Fruit fly (Drosophila melanogaster) whole organism, embryonic: Measurements from ENCODE around the gene mgr.
A peak's percentile ranks its signal among the peaks of the same experiment; 100 is the strongest.

Experiments used
- Atf-2 ChIP-seq: fragments of 200-800 bp; sonication (Bioruptor generic); optimal IDR thresholded peaks from 2 replicates; lab custom pipeline; 2016; ENCODE audit warnings: missing biosample characterization, missing genetic modification characterization
- Awh ChIP-seq: fragments of 200-800 bp; sonication (Bioruptor generic); IDR thresholded peaks from 2 replicates; pipeline ENCODE4, ENCODE4 v1.3.6; 2022; ENCODE audit warnings: missing biosample characterization, missing genetic modification characterization
- CG1024 ChIP-seq: fragments of 200-800 bp; sonication (Bioruptor generic); IDR thresholded peaks from 2 replicates; pipeline ENCODE4 v1.3.6; 2022; ENCODE audit warnings: missing biosample characterization, missing genetic modification characterization
- CG10431 ChIP-seq: fragments of 200-800 bp; sonication (Bioruptor generic); optimal IDR thresholded peaks from 3 replicates; lab custom pipeline; 2018; ENCODE audit warnings: missing biosample characterization, mild to moderate bottlenecking, missing genetic modification characterization
- CG11560 ChIP-seq: fragments of 200-800 bp; sonication (Bioruptor generic); IDR thresholded peaks from 3 replicates; pipeline ENCODE4 v1.3.6; 2022; ENCODE audit warnings: missing biosample characterization, missing genetic modification characterization
- CG11695 ChIP-seq: fragments of 200-800 bp; sonication (Bioruptor generic); IDR thresholded peaks from 3 replicates; pipeline ENCODE4 v1.3.6; 2022; ENCODE audit warnings: missing biosample characterization, missing genetic modification characterization
- CG12391 ChIP-seq: fragments of 200-800 bp; sonication (Bioruptor generic); optimal IDR thresholded peaks from 3 replicates; lab custom pipeline; 2018; ENCODE audit warnings: missing biosample characterization, mild to moderate bottlenecking, missing genetic modification characterization, moderate library complexity
- CG13296 ChIP-seq: fragments of 200-800 bp; sonication (Bioruptor generic); optimal IDR thresholded peaks from 3 replicates; lab custom pipeline; 2018; ENCODE audit warnings: missing biosample characterization, mild to moderate bottlenecking, missing genetic modification characterization
- CG15269 ChIP-seq: fragments of 200-800 bp; sonication (Bioruptor generic); optimal IDR thresholded peaks from 2 replicates; lab custom pipeline; 2018; ENCODE audit warnings: missing biosample characterization, mild to moderate bottlenecking, missing genetic modification characterization, moderate library complexity
- CG1529 ChIP-seq: fragments of 200-800 bp; sonication (Bioruptor generic); optimal IDR thresholded peaks from 3 replicates; lab custom pipeline; 2018; ENCODE audit warnings: missing biosample characterization, missing genetic modification characterization
- CG16815 ChIP-seq: fragments of 200-800 bp; sonication (Bioruptor generic); optimal IDR thresholded peaks from 3 replicates; lab custom pipeline; 2017; ENCODE audit warnings: missing biosample characterization, mild to moderate bottlenecking, missing genetic modification characterization
- CG17328 ChIP-seq: fragments of 200-800 bp; sonication (Bioruptor generic); IDR thresholded peaks from 2 replicates; pipeline ENCODE4 v1.3.6; 2022; ENCODE audit warnings: missing biosample characterization, missing genetic modification characterization
- CG18476 ChIP-seq: fragments of 200-800 bp; sonication (Bioruptor generic); optimal IDR thresholded peaks from 2 replicates; lab custom pipeline; 2016; ENCODE audit warnings: missing biosample characterization, mild to moderate bottlenecking, missing genetic modification characterization
- CG18619 ChIP-seq: fragments of 200-800 bp; sonication (Bioruptor generic); optimal IDR thresholded peaks from 3 replicates; lab custom pipeline; 2017; ENCODE audit warnings: missing biosample characterization, mild to moderate bottlenecking, missing genetic modification characterization
- CG2120 ChIP-seq: fragments of 200-800 bp; sonication (Bioruptor generic); optimal IDR thresholded peaks from 3 replicates; lab custom pipeline; 2016; ENCODE audit warnings: missing biosample characterization, missing genetic modification characterization
- CG2202 ChIP-seq: fragments of 200-800 bp; sonication (Bioruptor generic); optimal IDR thresholded peaks from 2 replicates; lab custom pipeline; 2018; ENCODE audit warnings: missing biosample characterization, mild to moderate bottlenecking, missing genetic modification characterization
- CG31441 ChIP-seq: fragments of 200-800 bp; sonication (Bioruptor generic); IDR thresholded peaks from 2 replicates; pipeline ENCODE4 v1.3.6; 2022; ENCODE audit warnings: missing biosample characterization, missing genetic modification characterization
- CG4707 ChIP-seq: fragments of 200-800 bp; sonication (Bioruptor generic); optimal IDR thresholded peaks from 2 replicates; lab custom pipeline; 2018; ENCODE audit warnings: missing biosample characterization, mild to moderate bottlenecking, missing genetic modification characterization, moderate library complexity
- CG4854 ChIP-seq: fragments of 200-800 bp; sonication (Bioruptor generic); optimal IDR thresholded peaks from 2 replicates; lab custom pipeline; 2016; ENCODE audit warnings: missing biosample characterization, missing genetic modification characterization, inconsistent platforms
- CG6654 ChIP-seq: fragments of 200-800 bp; sonication (Bioruptor generic); optimal IDR thresholded peaks from 2 replicates; lab custom pipeline; 2017; ENCODE audit warnings: missing biosample characterization, mild to moderate bottlenecking, missing genetic modification characterization
- CG7839 ChIP-seq: fragments of 200-800 bp; sonication (Bioruptor generic); optimal IDR thresholded peaks from 3 replicates; lab custom pipeline; 2018; ENCODE audit warnings: missing biosample characterization, mild to moderate bottlenecking, missing genetic modification characterization, moderate library complexity
- Chrac-16 ChIP-seq: fragments of 200-800 bp; sonication (Bioruptor generic); optimal IDR thresholded peaks from 3 replicates; lab custom pipeline; 2016; ENCODE audit warnings: missing biosample characterization, missing genetic modification characterization
- HHEX ChIP-seq: fragments of 200-800 bp; sonication (Bioruptor generic); optimal IDR thresholded peaks from 3 replicates; lab custom pipeline; 2017; ENCODE audit warnings: missing biosample characterization, mild to moderate bottlenecking, missing genetic modification characterization, missing genetic modification reagents
- HmgD ChIP-seq: fragments of 200-800 bp; sonication (Bioruptor generic); optimal IDR thresholded peaks from 3 replicates; lab custom pipeline; 2016; ENCODE audit warnings: missing biosample characterization, missing genetic modification characterization
- Max ChIP-seq: fragments of 200-800 bp; sonication (Bioruptor generic); optimal IDR thresholded peaks from 2 replicates; lab custom pipeline; 2016; ENCODE audit warnings: missing biosample characterization, mild to moderate bottlenecking, missing genetic modification characterization
- NC2β ChIP-seq: fragments of 200-800 bp; sonication (Bioruptor generic); optimal IDR thresholded peaks from 2 replicates; lab custom pipeline; 2016; ENCODE audit warnings: missing biosample characterization, missing genetic modification characterization
- Scr ChIP-seq: fragments of 200-800 bp; sonication (Bioruptor generic); IDR thresholded peaks from 2 replicates; pipeline ENCODE4 v1.3.6; 2022; ENCODE audit warnings: missing biosample characterization, missing genetic modification characterization; ENCODE audit not compliant: partially characterized antibody
- Side ChIP-seq: fragments of 200-800 bp; sonication (Bioruptor generic); optimal IDR thresholded peaks from 2 replicates; lab custom pipeline; 2016; ENCODE audit warnings: missing biosample characterization, missing genetic modification characterization
- TFAM ChIP-seq: fragments of 200-800 bp; sonication (Bioruptor generic); optimal IDR thresholded peaks from 2 replicates; lab custom pipeline; 2017; ENCODE audit warnings: missing biosample characterization, missing genetic modification characterization, inconsistent platforms
- YL-1 ChIP-seq: fragments of 200-800 bp; sonication (Bioruptor generic); optimal IDR thresholded peaks from 3 replicates; lab custom pipeline; 2017; ENCODE audit warnings: missing biosample characterization, mild to moderate bottlenecking, missing genetic modification characterization
- amos ChIP-seq: fragments of 200-800 bp; sonication (Bioruptor generic); IDR thresholded peaks from 2 replicates; pipeline ENCODE4 v1.3.6; 2022; ENCODE audit warnings: missing biosample characterization, missing genetic modification characterization; ENCODE audit not compliant: partially characterized antibody
- aop ChIP-seq: fragments of 200-800 bp; sonication (Bioruptor generic); IDR thresholded peaks from 2 replicates; pipeline ENCODE4 v1.3.6; 2022; ENCODE audit warnings: missing biosample characterization, missing genetic modification characterization
- ara ChIP-seq: fragments of 200-800 bp; sonication (Bioruptor generic); IDR thresholded peaks from 2 replicates; pipeline ENCODE4 v1.3.6; 2022; ENCODE audit warnings: missing biosample characterization, missing genetic modification characterization
- bcd ChIP-seq: fragments of 200-800 bp; sonication (Bioruptor generic); optimal IDR thresholded peaks from 2 replicates; lab custom pipeline; 2017; ENCODE audit warnings: missing biosample characterization, mild to moderate bottlenecking, missing genetic modification characterization
- cas ChIP-seq: fragments of 200-800 bp; sonication (Bioruptor generic); IDR thresholded peaks from 2 replicates; pipeline ENCODE4 v1.3.6; 2022; ENCODE audit warnings: missing biosample characterization, missing genetic modification characterization
- chif ChIP-seq, 2 experiments: fragments of 200-800 bp; sonication (Bioruptor generic); optimal IDR thresholded peaks; 3 replicates each; lab custom pipeline; 2016; ENCODE audit warnings: missing biosample characterization in 2 of 2, missing genetic modification characterization in 2 of 2
- chn ChIP-seq: fragments of 200-800 bp; sonication (Bioruptor generic); optimal IDR thresholded peaks from 2 replicates; lab custom pipeline; 2016; ENCODE audit warnings: missing biosample characterization, missing genetic modification characterization
- emc ChIP-seq: fragments of 200-800 bp; sonication (Bioruptor generic); optimal IDR thresholded peaks from 2 replicates; lab custom pipeline; 2016; ENCODE audit warnings: missing biosample characterization, missing genetic modification characterization
- esg ChIP-seq: fragments of 200-800 bp; sonication (Bioruptor generic); conservative IDR thresholded peaks from 2 replicates; pipeline ENCODE4 v1.3.6; 2022; ENCODE audit warnings: missing biosample characterization, missing genetic modification characterization
- fd3F ChIP-seq: fragments of 200-800 bp; sonication (Bioruptor generic); optimal IDR thresholded peaks from 2 replicates; lab custom pipeline; 2018; ENCODE audit warnings: missing biosample characterization, mild to moderate bottlenecking, missing genetic modification characterization, moderate library complexity
- h ChIP-seq: fragments of >200 bp; optimal IDR thresholded peaks from 2 replicates; lab custom pipeline; 2017
- ham ChIP-seq: fragments of 200-800 bp; sonication (Bioruptor generic); IDR thresholded peaks from 2 replicates; pipeline ENCODE4 v1.3.6; 2022; ENCODE audit warnings: missing biosample characterization, missing genetic modification characterization
- knrl ChIP-seq: fragments of 200-800 bp; sonication (Bioruptor generic); IDR thresholded peaks from 3 replicates; pipeline ENCODE4 v1.3.6; 2022; ENCODE audit warnings: missing biosample characterization, missing genetic modification characterization; ENCODE audit not compliant: partially characterized antibody
- lbe ChIP-seq: fragments of 200-800 bp; sonication (Bioruptor generic); optimal IDR thresholded peaks from 2 replicates; lab custom pipeline; 2016; ENCODE audit warnings: missing biosample characterization, mild to moderate bottlenecking, missing genetic modification characterization
- org-1 ChIP-seq: fragments of 200-800 bp; sonication (Bioruptor generic); optimal IDR thresholded peaks from 2 replicates; lab custom pipeline; 2017; ENCODE audit warnings: missing biosample characterization, missing genetic modification characterization
- prd ChIP-seq, 3 experiments: fragments of >200 bp in 2 of 3; fragments of 200-800 bp in 1 of 3; sonication (Bioruptor generic) in 1 of 3; optimal IDR thresholded peaks in 2 of 3; IDR thresholded peaks in 1 of 3; 2 replicates in 2 of 3; 3 replicates in 1 of 3; pipeline versions ENCODE4 v1.3.6 to Lab custom; 2017 to 2022; ENCODE audit warnings: missing biosample characterization in 1 of 3, missing genetic modification characterization in 1 of 3
- repo ChIP-seq: fragments of 200-800 bp; sonication (Bioruptor generic); optimal IDR thresholded peaks from 2 replicates; lab custom pipeline; 2016; ENCODE audit warnings: missing biosample characterization, missing genetic modification characterization
- run ChIP-seq: fragments of 200-800 bp; sonication (Bioruptor generic); optimal IDR thresholded peaks from 3 replicates; lab custom pipeline; 2018; ENCODE audit warnings: missing biosample characterization, mild to moderate bottlenecking, missing genetic modification characterization
- tx ChIP-seq: fragments of 200-800 bp; sonication (Bioruptor generic); optimal IDR thresholded peaks from 2 replicates; lab custom pipeline; 2016; ENCODE audit warnings: missing biosample characterization, missing genetic modification characterization
- wek ChIP-seq: fragments of 200-800 bp; sonication (Bioruptor generic); optimal IDR thresholded peaks from 3 replicates; lab custom pipeline; 2018; ENCODE audit warnings: missing biosample characterization, mild to moderate bottlenecking, missing genetic modification characterization, moderate library complexity
- yki ChIP-seq: fragments of >200 bp; optimal IDR thresholded peaks from 3 replicates; lab custom pipeline; 2018

Gene mgr

DNA sequence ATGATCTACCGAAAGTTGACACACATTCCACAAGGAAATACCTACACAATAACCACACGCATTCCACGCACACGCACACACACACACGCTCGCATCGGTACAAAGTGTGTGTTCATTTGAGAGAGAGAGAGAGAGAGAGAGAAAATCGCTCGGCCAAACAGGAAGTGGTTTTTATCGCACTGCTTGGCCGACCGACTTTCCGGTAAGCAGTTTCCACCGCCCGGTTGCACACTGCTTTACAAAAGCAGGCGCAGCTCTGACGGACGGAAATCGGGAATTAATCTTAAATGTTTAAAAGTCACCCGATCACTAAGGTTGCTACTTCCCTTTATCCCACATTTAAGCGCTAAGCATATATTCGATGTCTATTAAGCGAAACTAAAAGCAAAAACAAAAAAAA is 16.9 kb downstream of the mgr start (continued):
- no peak for TF ChIP-seq ham
- no peak for TF ChIP-seq CG2120
- TF ChIP-seq CG2202 (tag; lab: Kevin White, UChicago), result peak; percentile 76
- TF ChIP-seq CG12391, result peak; percentile 51
- peak; percentile 33 to 75 for TF ChIP-seq chif (GFP tag; optimal IDR thresholded peaks at IDR 0.05; lab: Kevin White, UChicago)
- peak; percentile 54 for TF ChIP-seq Atf-2 (GFP tag; lab: Kevin White, UChicago)
- peak; percentile 83 for TF ChIP-seq ara
- peak; percentile 84 for TF ChIP-seq wek (GFP tag; lab: Kevin White, UChicago)
- no peak for TF ChIP-seq knrl (GFP tag; lab: Robert Waterston, UW)
- no peak for TF ChIP-seq lbe (GFP tag; lab: Kevin White, UChicago)
- TF ChIP-seq CG31441 (GFP tag; lab: Robert Waterston, UW), result no peak; the same call in 1 of the 2 replicates
- TF ChIP-seq CG11695 (GFP tag; lab: Robert Waterston, UW), result no peak
- no peak for TF ChIP-seq run (tag; lab: Kevin White, UChicago)
- no peak for TF ChIP-seq CG13296 (GFP tag; lab: Kevin White, UChicago)
- peak; percentile 72 for TF ChIP-seq CG10431
- no peak for TF ChIP-seq emc (GFP tag; lab: Kevin White, UChicago)
- peak; percentile 57 for TF ChIP-seq CG6654
- no peak; the same call in 1 of the 2 replicates for TF ChIP-seq esg (GFP tag; lab: Robert Waterston, UW)
- peak; percentile 41 for TF ChIP-seq Chrac-16 (GFP tag; lab: Kevin White, UChicago)
- TF ChIP-seq CG16815 (GFP tag; lab: Kevin White, UChicago), result peak; percentile 76
- TF ChIP-seq h (lab: Kevin White, UChicago), result no peak
- TF ChIP-seq tx (GFP tag; lab: Kevin White, UChicago), result peak; percentile 2
- no peak for TF ChIP-seq CG11560 (tag; lab: Robert Waterston, UW)
- no peak for TF ChIP-seq NC2β (GFP tag; lab: Kevin White, UChicago)
- peak; percentile 72 for TF ChIP-seq Side (GFP tag; lab: Kevin White, UChicago)
- no peak for TF ChIP-seq CG4854 (GFP tag; lab: Kevin White, UChicago)
- no peak for TF ChIP-seq CG15269 (tag; lab: Kevin White, UChicago)
- peak; percentile 73 for TF ChIP-seq CG18619 (GFP tag; lab: Kevin White, UChicago)
- no peak; the same call in none of the 2 replicates for TF ChIP-seq Awh (GFP tag; lab: Robert Waterston, UW)
- TF ChIP-seq CG4707 (GFP tag; lab: Kevin White, UChicago), result peak; percentile 67
- TF ChIP-seq amos, result no peak; the same call in 1 of the 2 replicates
- TF ChIP-seq bcd (GFP tag; lab: Kevin White, UChicago), result peak; percentile 80
- no peak for TF ChIP-seq cas
- TF ChIP-seq HHEX, result peak; percentile 79
- TF ChIP-seq CG18476 (GFP tag; lab: Kevin White, UChicago), result no peak
- peak; percentile 55; the same call in 1 of the 2 replicates for TF ChIP-seq CG1024 (GFP tag; lab: Robert Waterston, UW)
- no peak for TF ChIP-seq Max
- peak; percentile 33 for TF ChIP-seq org-1 (GFP tag; lab: Kevin White, UChicago)
- no peak for TF ChIP-seq fd3F (GFP tag; lab: Kevin White, UChicago)
- peak; percentile 82 for TF ChIP-seq CG17328
- peak; percentile 28; the same call in 1 of the 2 replicates for TF ChIP-seq aop (GFP tag; lab: Robert Waterston, UW)
- TF ChIP-seq CG1529 (GFP tag; lab: Kevin White, UChicago), result peak; percentile 71
- TF ChIP-seq HmgD (GFP tag; lab: Kevin White, UChicago), result peak; percentile 59
- no peak for TF ChIP-seq repo
- peak; percentile 36 for TF ChIP-seq YL-1
- TF ChIP-seq Scr (GFP tag; lab: Robert Waterston, UW), result no peak
- TF ChIP-seq TFAM (GFP tag; lab: Kevin White, UChicago), result peak; percentile 52
- TF ChIP-seq yki (lab: Kevin White, UChicago), result no peak
- peak; percentile 62 for TF ChIP-seq chn (GFP tag; lab: Kevin White, UChicago)
- no peak for TF ChIP-seq CG7839 (tag; lab: Kevin White, UChicago)
- TF ChIP-seq prd (optimal IDR thresholded peaks at IDR 0.05; lab: Kevin White, UChicago), result no peak
- peak; percentile 76; the same call in 2 of the 3 replicates for TF ChIP-seq prd (GFP tag; IDR thresholded peaks at IDR 0.05; lab: Robert Waterston, UW)
